Fruit fly (Drosophila melanogaster) whole organism, embryonic: Measurements from ENCODE around the gene CG7387.

Experiments used
- B-H1 ChIP-seq: fragments of 200-800 bp; sonication (Bioruptor generic); IDR thresholded peaks from 3 replicates; pipeline ENCODE4 v1.3.6; 2022; ENCODE audit warnings: missing biosample characterization, missing genetic modification characterization
- CG10147 ChIP-seq: fragments of 200-800 bp; sonication (Bioruptor generic); optimal IDR thresholded peaks from 2 replicates; lab custom pipeline; 2019; ENCODE audit warnings: missing biosample characterization, mild to moderate bottlenecking, missing genetic modification characterization, moderate library complexity
- CG10565 ChIP-seq: fragments of 200-800 bp; sonication (Bioruptor generic); optimal IDR thresholded peaks from 3 replicates; lab custom pipeline; 2016; ENCODE audit warnings: missing biosample characterization, mild to moderate bottlenecking, missing genetic modification characterization
- CG11504 ChIP-seq: fragments of 200-800 bp; sonication (Bioruptor generic); optimal IDR thresholded peaks from 3 replicates; lab custom pipeline; 2019; ENCODE audit warnings: missing biosample characterization, mild to moderate bottlenecking, missing genetic modification characterization, moderate library complexity
- CG12155 ChIP-seq: fragments of 200-800 bp; sonication (Bioruptor generic); optimal IDR thresholded peaks from 3 replicates; lab custom pipeline; 2016; ENCODE audit warnings: missing biosample characterization, missing genetic modification characterization
- CG13424 ChIP-seq: fragments of 200-800 bp; sonication (Bioruptor generic); optimal IDR thresholded peaks from 2 replicates; lab custom pipeline; 2019; ENCODE audit warnings: missing biosample characterization, mild to moderate bottlenecking, missing genetic modification characterization, moderate library complexity
- CG13775 ChIP-seq: fragments of 200-800 bp; sonication (Bioruptor generic); optimal IDR thresholded peaks from 3 replicates; lab custom pipeline; 2017; ENCODE audit warnings: missing biosample characterization, mild to moderate bottlenecking, missing genetic modification characterization
- CG14014 ChIP-seq: fragments of 200-800 bp; sonication (Bioruptor generic); IDR thresholded peaks from 2 replicates; pipeline ENCODE4 v1.3.6; 2022; ENCODE audit warnings: missing biosample characterization, missing genetic modification characterization
- CG1529 ChIP-seq: fragments of 200-800 bp; sonication (Bioruptor generic); optimal IDR thresholded peaks from 3 replicates; lab custom pipeline; 2018; ENCODE audit warnings: missing biosample characterization, missing genetic modification characterization
- CG15601 ChIP-seq: fragments of 200-800 bp; sonication (Bioruptor generic); optimal IDR thresholded peaks from 3 replicates; lab custom pipeline; 2019; ENCODE audit warnings: missing biosample characterization, mild to moderate bottlenecking, missing genetic modification characterization, moderate library complexity
- CG16863 ChIP-seq: fragments of 200-800 bp; sonication (Bioruptor generic); optimal IDR thresholded peaks from 3 replicates; lab custom pipeline; 2016; ENCODE audit warnings: missing biosample characterization, missing genetic modification characterization
- CG17802 ChIP-seq: fragments of 200-800 bp; sonication (Bioruptor generic); optimal IDR thresholded peaks from 2 replicates; lab custom pipeline; 2018; ENCODE audit warnings: missing biosample characterization, mild to moderate bottlenecking, missing genetic modification characterization, moderate library complexity
- CG18476 ChIP-seq: fragments of 200-800 bp; sonication (Bioruptor generic); optimal IDR thresholded peaks from 2 replicates; lab custom pipeline; 2016; ENCODE audit warnings: missing biosample characterization, mild to moderate bottlenecking, missing genetic modification characterization
- CG2116 ChIP-seq: fragments of 200-800 bp; sonication (Bioruptor generic); optimal IDR thresholded peaks from 3 replicates; lab custom pipeline; 2018; ENCODE audit warnings: missing biosample characterization, mild to moderate bottlenecking, missing genetic modification characterization
- CG34376 ChIP-seq: fragments of 200-800 bp; sonication (Bioruptor generic); optimal IDR thresholded peaks from 2 replicates; lab custom pipeline; 2018; ENCODE audit warnings: missing biosample characterization, mild to moderate bottlenecking, missing genetic modification characterization
- CG4282 ChIP-seq: fragments of 200-800 bp; sonication (Bioruptor generic); optimal IDR thresholded peaks from 2 replicates; lab custom pipeline; 2016; ENCODE audit warnings: missing biosample characterization, missing genetic modification characterization
- CG4328 ChIP-seq: fragments of 200-800 bp; sonication (Bioruptor generic); optimal IDR thresholded peaks from 3 replicates; lab custom pipeline; 2017; ENCODE audit warnings: missing biosample characterization, missing genetic modification reagents, missing genetic modification characterization
- CG4617 ChIP-seq: fragments of 200-800 bp; sonication (Bioruptor generic); optimal IDR thresholded peaks from 3 replicates; lab custom pipeline; 2016; ENCODE audit warnings: missing biosample characterization, missing genetic modification characterization, borderline replicate concordance
- CG4820 ChIP-seq: fragments of 200-800 bp; sonication (Bioruptor generic); optimal IDR thresholded peaks from 3 replicates; lab custom pipeline; 2016; ENCODE audit warnings: missing biosample characterization, missing genetic modification characterization
- CG6175 ChIP-seq: fragments of 200-800 bp; sonication (Bioruptor generic); IDR thresholded peaks from 3 replicates; pipeline ENCODE4 v1.3.6; 2022; ENCODE audit warnings: missing biosample characterization, missing genetic modification characterization
- CG6254 ChIP-seq: fragments of 200-800 bp; sonication (Bioruptor generic); optimal IDR thresholded peaks from 3 replicates; lab custom pipeline; 2017; ENCODE audit warnings: mild to moderate bottlenecking, missing biosample characterization, missing genetic modification reagents, missing genetic modification characterization
- CG6765 ChIP-seq: fragments of 200-800 bp; sonication (Bioruptor generic); optimal IDR thresholded peaks from 3 replicates; lab custom pipeline; 2017; ENCODE audit warnings: missing biosample characterization, mild to moderate bottlenecking, missing genetic modification characterization
- CG7786 ChIP-seq: fragments of 200-800 bp; sonication (Bioruptor generic); optimal IDR thresholded peaks from 2 replicates; lab custom pipeline; 2016; ENCODE audit warnings: missing biosample characterization, missing genetic modification characterization
- Dbx ChIP-seq: fragments of 200-800 bp; sonication (Bioruptor generic); IDR thresholded peaks from 3 replicates; pipeline ENCODE4 v1.3.6; 2022; ENCODE audit warnings: missing biosample characterization, missing genetic modification characterization
- Dek ChIP-seq: fragments of 200-800 bp; sonication (Bioruptor generic); optimal IDR thresholded peaks from 3 replicates; lab custom pipeline; 2019; ENCODE audit warnings: missing biosample characterization, mild to moderate bottlenecking, missing genetic modification characterization, moderate library complexity
- Doc2 ChIP-seq: fragments of 200-800 bp; sonication (Bioruptor generic); IDR thresholded peaks from 2 replicates; pipeline ENCODE4 v1.3.6; 2022; ENCODE audit warnings: missing biosample characterization, missing genetic modification characterization
- Dref ChIP-seq: fragments of 200-800 bp; sonication (Bioruptor generic); IDR thresholded peaks from 2 replicates; pipeline ENCODE4 v1.3.6; 2022; ENCODE audit warnings: missing biosample characterization, missing genetic modification characterization
- Elba2 ChIP-seq: fragments of 200-800 bp; sonication (Bioruptor generic); optimal IDR thresholded peaks from 3 replicates; lab custom pipeline; 2016; ENCODE audit warnings: missing biosample characterization, missing genetic modification characterization
- Hand ChIP-seq: fragments of 200-800 bp; sonication (Bioruptor generic); optimal IDR thresholded peaks from 2 replicates; lab custom pipeline; 2017; ENCODE audit warnings: mild to moderate bottlenecking, missing biosample characterization, missing genetic modification reagents, missing genetic modification characterization
- Lim3 ChIP-seq: fragments of 200-800 bp; sonication (Bioruptor generic); IDR thresholded peaks from 2 replicates; pipeline ENCODE4 v1.3.6; 2022; ENCODE audit warnings: missing biosample characterization, missing genetic modification characterization
- Max ChIP-seq: fragments of 200-800 bp; sonication (Bioruptor generic); optimal IDR thresholded peaks from 2 replicates; lab custom pipeline; 2016; ENCODE audit warnings: missing biosample characterization, mild to moderate bottlenecking, missing genetic modification characterization
- Optix ChIP-seq: fragments of 200-800 bp; sonication (Bioruptor generic); IDR thresholded peaks from 3 replicates; pipeline ENCODE4 v1.3.6; 2022; ENCODE audit warnings: missing biosample characterization, missing genetic modification characterization
- Sox102F ChIP-seq: fragments of 200-800 bp; sonication (Bioruptor generic); optimal IDR thresholded peaks from 2 replicates; lab custom pipeline; 2018; ENCODE audit warnings: missing biosample characterization, mild to moderate bottlenecking, missing genetic modification characterization, moderate library complexity
- Sry-β ChIP-seq: fragments of 200-800 bp; sonication (Bioruptor generic); optimal IDR thresholded peaks from 2 replicates; lab custom pipeline; 2018; ENCODE audit warnings: missing biosample characterization, mild to moderate bottlenecking, missing genetic modification characterization, moderate library complexity
- caup ChIP-seq: fragments of 200-800 bp; sonication (Bioruptor generic); optimal IDR thresholded peaks from 3 replicates; lab custom pipeline; 2017; ENCODE audit warnings: missing biosample characterization, mild to moderate bottlenecking, missing genetic modification characterization, moderate library complexity; ENCODE audit not compliant: severe bottlenecking
- danr ChIP-seq: fragments of 200-800 bp; sonication (Bioruptor generic); IDR thresholded peaks from 2 replicates; pipeline ENCODE4 v1.3.6; 2022; ENCODE audit warnings: missing biosample characterization, missing genetic modification characterization
- dmrt99B ChIP-seq: fragments of 200-800 bp; sonication (Bioruptor generic); optimal IDR thresholded peaks from 2 replicates; lab custom pipeline; 2018; ENCODE audit warnings: missing biosample characterization, mild to moderate bottlenecking, missing genetic modification characterization, moderate library complexity
- dysf ChIP-seq: fragments of 200-800 bp; sonication (Bioruptor generic); IDR thresholded peaks from 3 replicates; pipeline ENCODE4 v1.3.6; 2022; ENCODE audit warnings: missing biosample characterization, missing genetic modification characterization
- fru ChIP-seq: fragments of >200 bp; optimal IDR thresholded peaks from 2 replicates; lab custom pipeline; 2017
- gsb-n ChIP-seq: fragments of 200-800 bp; sonication (Bioruptor generic); optimal IDR thresholded peaks from 3 replicates; lab custom pipeline; 2018; ENCODE audit warnings: missing biosample characterization, mild to moderate bottlenecking, missing genetic modification characterization
- hkb ChIP-seq, 2 experiments: fragments of 200-800 bp in 1 of 2; fragments of >200 bp in 1 of 2; sonication (Bioruptor generic) in 1 of 2; IDR thresholded peaks in 1 of 2; optimal IDR thresholded peaks in 1 of 2; 2 replicates each; pipeline versions ENCODE4 v1.3.6 to Lab custom; 2017 to 2022; ENCODE audit warnings: missing biosample characterization in 1 of 2, missing genetic modification characterization in 1 of 2
- sob ChIP-seq: fragments of 200-800 bp; sonication (Bioruptor generic); IDR thresholded peaks from 2 replicates; pipeline ENCODE4 v1.3.6; 2022; ENCODE audit warnings: missing biosample characterization, missing genetic modification characterization
- ssp ChIP-seq: fragments of 200-800 bp; sonication (Bioruptor generic); IDR thresholded peaks from 2 replicates; pipeline ENCODE4 v1.3.6; 2022; ENCODE audit warnings: missing biosample characterization, missing genetic modification characterization
- z ChIP-seq: fragments of 200-800 bp; sonication (Bioruptor generic); IDR thresholded peaks from 3 replicates; pipeline ENCODE4 v1.3.6; 2022; ENCODE audit warnings: missing biosample characterization, missing genetic modification characterization
- zf30C ChIP-seq: fragments of 200-800 bp; sonication (Bioruptor generic); optimal IDR thresholded peaks from 3 replicates; lab custom pipeline; 2018; ENCODE audit warnings: missing biosample characterization, mild to moderate bottlenecking, missing genetic modification characterization

CG7387 gene

DNA sequence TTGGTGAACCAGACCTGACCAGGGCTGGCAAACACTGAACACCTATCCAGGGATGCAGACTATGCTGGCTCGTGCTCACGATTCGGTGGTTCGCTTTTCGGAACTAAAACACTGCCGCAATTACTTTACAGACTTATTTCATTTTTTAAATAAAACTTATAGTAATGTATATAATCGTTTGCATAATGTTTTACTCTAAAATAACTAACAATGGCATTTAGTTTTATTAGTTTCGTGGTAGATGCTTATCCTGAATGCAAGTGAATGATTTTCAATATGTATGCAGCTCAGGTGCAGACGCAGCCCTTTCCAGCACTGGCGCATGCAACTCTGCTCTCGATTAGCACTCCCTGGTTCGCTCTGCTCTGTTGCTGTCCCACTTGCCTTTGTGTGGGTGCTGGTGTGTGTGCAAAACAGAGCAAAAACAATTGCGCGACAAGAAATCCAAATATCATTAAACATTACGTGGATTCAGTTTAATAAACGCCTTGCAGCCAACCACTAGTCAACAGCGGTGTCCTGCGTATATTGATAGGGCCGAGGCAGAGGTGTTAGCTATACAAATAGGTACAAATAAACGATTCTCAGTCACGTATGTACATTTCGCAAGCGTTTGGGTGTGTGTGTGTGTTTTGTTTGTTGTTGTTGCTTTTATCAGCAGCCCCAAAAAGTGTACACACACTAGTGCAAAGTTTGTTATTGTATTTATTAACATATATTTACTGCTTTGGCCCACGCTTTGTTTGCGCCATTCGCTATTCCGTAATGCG lies 6.1 kb downstream of the CG7387 start, which contains the start of the genes ERR and Atg18a (continued):
- TF ChIP-seq CG4282 (GFP tag; lab: Kevin White, UChicago): peak; percentile 4
- TF ChIP-seq CG2116: peak; percentile 99
- no peak for TF ChIP-seq gsb-n
- peak; percentile 89 for TF ChIP-seq CG13424
- no peak for TF ChIP-seq CG11504 (tag; lab: Kevin White, UChicago)
- TF ChIP-seq CG14014 (GFP tag; lab: Robert Waterston, UW): peak; percentile 85
- peak; percentile 90 for TF ChIP-seq CG12155
- peak; percentile 74 for TF ChIP-seq CG4617 (GFP tag; lab: Kevin White, UChicago)
- TF ChIP-seq CG13775 (GFP tag; lab: Kevin White, UChicago): peak; percentile 90
- TF ChIP-seq CG7786 (GFP tag; lab: Kevin White, UChicago): peak; percentile 83
- TF ChIP-seq Hand (GFP tag; lab: Kevin White, UChicago): peak; percentile 17
- peak; percentile 78 for TF ChIP-seq CG10147 (GFP tag; lab: Kevin White, UChicago)
- TF ChIP-seq CG1529 (GFP tag; lab: Kevin White, UChicago): peak; percentile 36
- TF ChIP-seq CG6175: peak; percentile 76; the same call in 2 of the 3 replicates
- TF ChIP-seq ssp (GFP tag; lab: Robert Waterston, UW): peak; percentile 83
- peak; percentile 74 for TF ChIP-seq caup (GFP tag; lab: Kevin White, UChicago)
- peak; percentile 79; the same call in 1 of the 2 replicates for TF ChIP-seq danr (GFP tag; lab: Robert Waterston, UW)
- TF ChIP-seq dmrt99B (tag; lab: Kevin White, UChicago): no peak
- no peak for TF ChIP-seq zf30C (GFP tag; lab: Kevin White, UChicago)
- no peak for TF ChIP-seq Sox102F
- peak; percentile 77; the same call in 1 of the 2 replicates for TF ChIP-seq Doc2 (GFP tag; lab: Robert Waterston, UW)
- peak; percentile 45; the same call in 1 of the 2 replicates for TF ChIP-seq Lim3 (GFP tag; lab: Robert Waterston, UW)
- peak; percentile 51 for TF ChIP-seq CG16863 (GFP tag; lab: Kevin White, UChicago)
- TF ChIP-seq CG15601: peak; percentile 87
- peak; percentile 73 for TF ChIP-seq Elba2 (GFP tag; lab: Kevin White, UChicago)
- no peak for TF ChIP-seq z (GFP tag; lab: Robert Waterston, UW)
- no peak for TF ChIP-seq fru
- TF ChIP-seq CG10565 (GFP tag; lab: Kevin White, UChicago): no peak
- peak; percentile 93 for TF ChIP-seq sob
- TF ChIP-seq Dek (tag; lab: Kevin White, UChicago): peak; percentile 87
- TF ChIP-seq Dbx (GFP tag; lab: Robert Waterston, UW): peak; percentile 86
- peak; percentile 57 for TF ChIP-seq CG34376 (GFP tag; lab: Kevin White, UChicago)
- peak; percentile 81 for TF ChIP-seq Max (GFP tag; lab: Kevin White, UChicago)
- peak; percentile 90 for TF ChIP-seq dysf (GFP tag; lab: Robert Waterston, UW)
- TF ChIP-seq hkb (optimal IDR thresholded peaks at IDR 0.05; lab: Kevin White, UChicago): peak; percentile 93
- TF ChIP-seq hkb (GFP tag; IDR thresholded peaks at IDR 0.05; lab: Robert Waterston, UW): peak; percentile 62
- TF ChIP-seq CG18476 (GFP tag; lab: Kevin White, UChicago): peak; percentile 74
- TF ChIP-seq CG6254 (GFP tag; lab: Kevin White, UChicago): peak; percentile 34
- TF ChIP-seq Dref (GFP tag; lab: Robert Waterston, UW): peak; percentile 48; the same call in 1 of the 2 replicates
- peak; percentile 78 for TF ChIP-seq CG4820 (GFP tag; lab: Kevin White, UChicago)
- TF ChIP-seq CG17802: peak; percentile 31
- TF ChIP-seq CG6765: no peak
- peak; percentile 61; the same call in 2 of the 3 replicates for TF ChIP-seq Optix (GFP tag; lab: Robert Waterston, UW)
- peak; percentile 82 for TF ChIP-seq B-H1 (GFP tag; lab: Robert Waterston, UW)
- TF ChIP-seq CG4328: peak; percentile 65
- peak; percentile 76 for TF ChIP-seq Sry-β (GFP tag; lab: Kevin White, UChicago)
